Fruit fly (Drosophila melanogaster): ENCODE data around the gene CG15317.

CG15317 gene

DNA sequence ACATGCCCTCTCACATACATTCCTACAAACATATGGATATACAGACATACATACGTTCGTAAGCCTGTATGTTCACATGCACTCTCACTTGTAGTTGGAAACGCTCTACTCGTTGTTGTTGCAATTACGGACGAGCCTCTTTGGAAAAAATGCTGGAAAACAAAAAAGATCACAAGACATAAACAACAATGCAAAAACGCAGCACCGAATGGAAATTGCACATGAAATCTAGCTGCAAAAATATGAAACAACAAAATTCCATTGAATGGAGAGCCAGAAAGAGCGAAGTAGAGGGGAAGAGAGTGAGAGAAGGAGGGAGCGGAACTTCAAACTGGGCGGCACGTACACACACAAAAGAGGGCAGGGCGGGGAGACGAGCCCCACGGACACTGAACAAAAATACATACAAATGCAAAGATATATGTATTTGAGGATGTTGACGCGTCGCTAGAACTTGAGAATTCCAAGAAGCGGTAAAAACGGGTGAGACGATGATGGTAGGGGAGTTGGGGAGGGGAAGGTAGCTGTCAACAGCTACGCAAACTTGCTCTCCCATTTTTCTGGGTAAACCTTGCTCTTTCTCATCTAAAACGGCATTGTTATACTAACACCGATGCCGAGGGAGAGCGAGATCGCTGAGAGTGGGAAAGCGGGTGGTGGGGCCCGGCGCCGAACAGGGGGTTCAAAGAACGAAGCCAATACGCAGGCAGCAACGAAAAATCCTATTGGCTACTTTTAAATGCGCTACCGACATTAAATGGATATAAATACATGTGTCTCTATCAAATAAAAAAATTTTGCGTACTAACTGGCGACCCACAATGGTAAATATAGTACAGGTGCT is 28.0 kb upstream of the CG15317 start (continued):
- no peak for TF ChIP-seq CG11456 (GFP tag; IDR thresholded peaks at IDR 0.05)
- peak; percentile 4 for TF ChIP-seq pzg (GFP tag; optimal IDR thresholded peaks at IDR 0.05)
- TF ChIP-seq HmgD (GFP tag; optimal IDR thresholded peaks at IDR 0.05) = peak; percentile 30
- TF ChIP-seq CG7271 (tag; optimal IDR thresholded peaks at IDR 0.05) = no peak
- no peak for TF ChIP-seq eyg (GFP tag; optimal IDR thresholded peaks at IDR 0.05)
- TF ChIP-seq usp (GFP tag; optimal IDR thresholded peaks at IDR 0.05) = no peak
- no peak for TF ChIP-seq nmo (GFP tag; optimal IDR thresholded peaks at IDR 0.05)
- TF ChIP-seq psq (GFP tag; optimal IDR thresholded peaks at IDR 0.05) = no peak
- TF ChIP-seq Doc3 (GFP tag; IDR thresholded peaks at IDR 0.05; ENCODE audit: partially characterized antibody) = no peak
- peak; percentile 27 for TF ChIP-seq cwo (GFP tag; optimal IDR thresholded peaks at IDR 0.05)
- no peak for TF ChIP-seq ash1 (GFP tag; optimal IDR thresholded peaks at IDR 0.05)
- no peak for TF ChIP-seq CG10267 (tag; optimal IDR thresholded peaks at IDR 0.05)
- no peak for TF ChIP-seq CG2889 (GFP tag; IDR thresholded peaks at IDR 0.05)
- peak; percentile 46 for TF ChIP-seq ind (GFP tag; optimal IDR thresholded peaks at IDR 0.05)
- TF ChIP-seq CG13775 (GFP tag; optimal IDR thresholded peaks at IDR 0.05) = no peak
- peak; percentile 43; the same call in 1 of the 2 replicates for TF ChIP-seq CG9932 (GFP tag; IDR thresholded peaks at IDR 0.05)
- no peak for TF ChIP-seq Ravus (GFP tag; IDR thresholded peaks at IDR 0.05)
- no peak; the same call in 1 of the 2 replicates for TF ChIP-seq sob (GFP tag; IDR thresholded peaks at IDR 0.05)
- no peak for TF ChIP-seq Nf-YC (tag; optimal IDR thresholded peaks at IDR 0.05)
- TF ChIP-seq CG5245 (GFP tag; optimal IDR thresholded peaks at IDR 0.05) = no peak
- TF ChIP-seq Spps (tag; optimal IDR thresholded peaks at IDR 0.05) = no peak
- no peak for TF ChIP-seq CG8290 (GFP tag; optimal IDR thresholded peaks at IDR 0.05)
- TF ChIP-seq CG8290 (tag; optimal IDR thresholded peaks at IDR 0.05) = peak in 1 of 2 experiments; percentile 73
- TF ChIP-seq dmrt11E (tag; optimal IDR thresholded peaks at IDR 0.05) = peak; percentile 12
- no peak for TF ChIP-seq Dref (GFP tag; IDR thresholded peaks at IDR 0.05)
- TF ChIP-seq CG15073 (GFP tag; optimal IDR thresholded peaks at IDR 0.05) = no peak
- no peak for TF ChIP-seq CG4424 (GFP tag; optimal IDR thresholded peaks at IDR 0.05)
- TF ChIP-seq CG10147 (GFP tag; optimal IDR thresholded peaks at IDR 0.05) = peak; percentile 15
- TF ChIP-seq jigr1 (GFP tag; IDR thresholded peaks at IDR 0.05) = 0 out of 3 replicates have a peak, but pooled peaks have one; percentile 25
- TF ChIP-seq crc (GFP tag; optimal IDR thresholded peaks at IDR 0.05) = no peak
- TF ChIP-seq shn (GFP tag; optimal IDR thresholded peaks at IDR 0.05) = no peak
- TF ChIP-seq sna (GFP tag; IDR thresholded peaks at IDR 0.05; ENCODE audit: partially characterized antibody) = no peak
- peak; percentile 34; the same call in 1 of the 2 replicates for TF ChIP-seq CG4404 (GFP tag; IDR thresholded peaks at IDR 0.05)
- TF ChIP-seq CG2120 (GFP tag; optimal IDR thresholded peaks at IDR 0.05) = no peak
- TF ChIP-seq CG6654 (GFP tag; optimal IDR thresholded peaks at IDR 0.05) = peak; percentile 6
- no peak for TF ChIP-seq CG6683 (GFP tag; optimal IDR thresholded peaks at IDR 0.05)
- TF ChIP-seq Drgx (GFP tag; IDR thresholded peaks at IDR 0.05) = peak; percentile 51
- no peak for TF ChIP-seq gfzf (GFP tag; optimal IDR thresholded peaks at IDR 0.05)
- no peak for TF ChIP-seq eve (GFP tag; optimal IDR thresholded peaks at IDR 0.05)
- TF ChIP-seq CG10543 (GFP tag; optimal IDR thresholded peaks at IDR 0.05) = peak; percentile 82
- TF ChIP-seq aop (GFP tag; IDR thresholded peaks at IDR 0.05) = 0 out of 2 replicates have a peak, but pooled peaks have one; percentile 37
- peak; percentile 88 for TF ChIP-seq chinmo (GFP tag; IDR thresholded peaks at IDR 0.05; ENCODE audit: partially characterized antibody)
- TF ChIP-seq CkIIα-i1 (GFP tag; IDR thresholded peaks at IDR 0.05) = no peak
- no peak for TF ChIP-seq CG16779 (GFP tag; IDR thresholded peaks at IDR 0.05)
- 0 out of 2 replicates have a peak, but pooled peaks have one; percentile 17 for TF ChIP-seq Ada2b (GFP tag; IDR thresholded peaks at IDR 0.05)
- TF ChIP-seq repo (GFP tag; optimal IDR thresholded peaks at IDR 0.05) = no peak
- TF ChIP-seq CG17359 (tag; optimal IDR thresholded peaks at IDR 0.05) = peak; percentile 42
- no peak for TF ChIP-seq CrebB (tag; optimal IDR thresholded peaks at IDR 0.05)
- TF ChIP-seq hb (GFP tag; IDR thresholded peaks at IDR 0.05; ENCODE audit: partially characterized antibody) = no peak
- TF ChIP-seq Antp (GFP tag; optimal IDR thresholded peaks at IDR 0.05) = no peak

Data from whole organism, embryonic.